Fruit fly (Drosophila melanogaster): ENCODE results near the gene CG9287.

Gene CG9287

dm6 chr2L:8699895-8700314 is 20.3 kb upstream of the CG9287 start (continued):
- TF ChIP-seq zfh1 (GFP tag; IDR thresholded peaks at IDR 0.05), result 0 out of 3 replicates have a peak, but pooled peaks have one; percentile 16
- no peak for TF ChIP-seq Gug (GFP tag; IDR thresholded peaks at IDR 0.05)
- no peak for TF ChIP-seq CG11560 (tag; IDR thresholded peaks at IDR 0.05)
- peak; percentile 49 for TF ChIP-seq CG12659 (GFP tag; optimal IDR thresholded peaks at IDR 0.05)
- no peak for TF ChIP-seq CG30403 (GFP tag; optimal IDR thresholded peaks at IDR 0.05)
- no peak for TF ChIP-seq esg (GFP tag; conservative IDR thresholded peaks at IDR 0.05)
- TF ChIP-seq grau (tag; optimal IDR thresholded peaks at IDR 0.05), result peak; percentile 35
- no peak for TF ChIP-seq br (optimal IDR thresholded peaks at IDR 0.05)
- no peak for TF ChIP-seq sima (GFP tag; optimal IDR thresholded peaks at IDR 0.05)
- peak; percentile 12 for TF ChIP-seq Max (GFP tag; optimal IDR thresholded peaks at IDR 0.05)
- TF ChIP-seq CG1024 (GFP tag; IDR thresholded peaks at IDR 0.05), result no peak
- no peak for TF ChIP-seq CG16815 (GFP tag; optimal IDR thresholded peaks at IDR 0.05)
- no peak for TF ChIP-seq Myb (GFP tag; optimal IDR thresholded peaks at IDR 0.05)
- TF ChIP-seq ara (GFP tag; IDR thresholded peaks at IDR 0.05), result no peak
- TF ChIP-seq chn (GFP tag; optimal IDR thresholded peaks at IDR 0.05), result no peak
- no peak for TF ChIP-seq sens-2 (GFP tag; IDR thresholded peaks at IDR 0.05)
- TF ChIP-seq ken (GFP tag; IDR thresholded peaks at IDR 0.05), result no peak
- peak; percentile 19 for TF ChIP-seq dmrt99B (tag; optimal IDR thresholded peaks at IDR 0.05)
- TF ChIP-seq pita (GFP tag; optimal IDR thresholded peaks at IDR 0.05), result no peak
- TF ChIP-seq Atf6 (GFP tag; IDR thresholded peaks at IDR 0.05), result peak; percentile 51; the same call in 1 of the 2 replicates
- no peak for TF ChIP-seq Chrac-16 (GFP tag; optimal IDR thresholded peaks at IDR 0.05)
- TF ChIP-seq ems (GFP tag; optimal IDR thresholded peaks at IDR 0.05), result no peak
- TF ChIP-seq p53 (GFP tag; optimal IDR thresholded peaks at IDR 0.05), result no peak
- TF ChIP-seq CG12219 (GFP tag; optimal IDR thresholded peaks at IDR 0.05), result peak; percentile 34
- no peak for TF ChIP-seq ac (GFP tag; optimal IDR thresholded peaks at IDR 0.05)
- TF ChIP-seq Hr39 (optimal IDR thresholded peaks at IDR 0.05), result no peak
- no peak for TF ChIP-seq pzg (GFP tag; optimal IDR thresholded peaks at IDR 0.05)
- TF ChIP-seq wor (GFP tag; IDR thresholded peaks at IDR 0.05), result no peak
- no peak for TF ChIP-seq Dad (GFP tag; optimal IDR thresholded peaks at IDR 0.05)
- TF ChIP-seq z (GFP tag; IDR thresholded peaks at IDR 0.05), result no peak
- TF ChIP-seq CG14710 (tag; optimal IDR thresholded peaks at IDR 0.05), result peak; percentile 13
- TF ChIP-seq pum (GFP tag; optimal IDR thresholded peaks at IDR 0.05), result no peak
- no peak for TF ChIP-seq CG14667 (GFP tag; IDR thresholded peaks at IDR 0.05)
- no peak for TF ChIP-seq stwl (tag; optimal IDR thresholded peaks at IDR 0.05)
- no peak for TF ChIP-seq peb (GFP tag; IDR thresholded peaks at IDR 0.05)
- TF ChIP-seq fu2 (GFP tag; optimal IDR thresholded peaks at IDR 0.05), result no peak
- no peak for TF ChIP-seq Dfd (GFP tag; optimal IDR thresholded peaks at IDR 0.05)
- TF ChIP-seq Hey (tag; optimal IDR thresholded peaks at IDR 0.05), result peak; percentile 74
- no peak for TF ChIP-seq lola (GFP tag; optimal IDR thresholded peaks at IDR 0.05)
- peak; percentile 74 for TF ChIP-seq HHEX (GFP tag; optimal IDR thresholded peaks at IDR 0.05)
- TF ChIP-seq sob (GFP tag; IDR thresholded peaks at IDR 0.05), result peak; percentile 39; the same call in 1 of the 2 replicates
- TF ChIP-seq CG15073 (GFP tag; optimal IDR thresholded peaks at IDR 0.05), result no peak
- no peak for TF ChIP-seq zen2 (GFP tag; IDR thresholded peaks at IDR 0.05; ENCODE audit: partially characterized antibody)
- peak; percentile 0 for TF ChIP-seq Camta (GFP tag; optimal IDR thresholded peaks at IDR 0.05)
- TF ChIP-seq Xbp1 (GFP tag; optimal IDR thresholded peaks at IDR 0.05), result no peak
- peak; percentile 70 for TF ChIP-seq CG12299 (tag; optimal IDR thresholded peaks at IDR 0.05)
- no peak for TF ChIP-seq CG4730 (GFP tag; IDR thresholded peaks at IDR 0.05)
- no peak for TF ChIP-seq Dll (GFP tag; IDR thresholded peaks at IDR 0.05; ENCODE audit: partially characterized antibody)
- no peak for TF ChIP-seq CG9797 (GFP tag; optimal IDR thresholded peaks at IDR 0.05)
- TF ChIP-seq CG10431 (GFP tag; optimal IDR thresholded peaks at IDR 0.05), result peak; percentile 61
- no peak for TF ChIP-seq zfh2 (GFP tag; optimal IDR thresholded peaks at IDR 0.05)
- TF ChIP-seq dmrt11E (tag; optimal IDR thresholded peaks at IDR 0.05), result no peak
- TF ChIP-seq NFAT (GFP tag; IDR thresholded peaks at IDR 0.05), result no peak

All from whole organism, embryonic.